Worm (Caenorhabditis elegans) whole organism, L2 larva: ENCODE results near the gene aptf-1.

Experiments
- alr-1 ChIP-seq: fragments of 150-350 bp; optimal IDR thresholded peaks from 2 replicates; lab custom pipeline; 2014; ENCODE audit warnings: missing biosample characterization, missing genetic modification characterization
- ceh-82 ChIP-seq: fragments of 150-350 bp; optimal IDR thresholded peaks from 2 replicates; lab custom pipeline; 2014; ENCODE audit warnings: missing biosample characterization, missing genetic modification characterization
- nhr-11 ChIP-seq: fragments of 150-350 bp; optimal IDR thresholded peaks from 2 replicates; lab custom pipeline; 2014; ENCODE audit warnings: missing biosample characterization, missing genetic modification characterization

- TF ChIP-seq nhr-11 (tag; lab: Kevin White, UChicago) (no peak), ceh-82 (tag; lab: Kevin White, UChicago) (no peak), alr-1 (tag; lab: Kevin White, UChicago) (no peak)
Measured at ce11 chrII:6476655-6477054, 21.9 kb downstream of the aptf-1 start, which contains the start of gene T28D9.4.
